Fruit fly (Drosophila melanogaster) whole organism, prepupa: ENCODE results near the gene CG2641.

Experiments
- CG10631 ChIP-seq: fragments of 200-800 bp; sonication (Bioruptor generic); optimal IDR thresholded peaks from 2 replicates; lab custom pipeline; 2016; ENCODE audit warnings: missing biosample characterization, missing genetic modification characterization
- CG11902 ChIP-seq: fragments of 200-800 bp; sonication (Bioruptor generic); optimal IDR thresholded peaks from 3 replicates; lab custom pipeline; 2016; ENCODE audit warnings: missing biosample characterization, missing genetic modification characterization
- CG6854 ChIP-seq: fragments of 200-800 bp; sonication (Bioruptor generic); optimal IDR thresholded peaks from 2 replicates; lab custom pipeline; 2017; ENCODE audit warnings: missing biosample characterization, mild to moderate bottlenecking, missing genetic modification characterization
- CG8319 ChIP-seq: fragments of 200-800 bp; sonication (Bioruptor generic); optimal IDR thresholded peaks from 3 replicates; lab custom pipeline; 2016; ENCODE audit warnings: missing biosample characterization, missing genetic modification characterization
- Hr39 ChIP-seq: fragments of 200-800 bp; sonication (Bioruptor generic); optimal IDR thresholded peaks from 2 replicates; lab custom pipeline; 2016; ENCODE audit warnings: missing biosample characterization, missing genetic modification characterization
- Sox102F ChIP-seq: fragments of 200-800 bp; sonication (Bioruptor generic); optimal IDR thresholded peaks from 2 replicates; lab custom pipeline; 2016; ENCODE audit warnings: missing biosample characterization, mild to moderate bottlenecking, missing genetic modification characterization
- achi ChIP-seq: fragments of 200-800 bp; sonication (Bioruptor generic); optimal IDR thresholded peaks from 3 replicates; lab custom pipeline; 2016; ENCODE audit warnings: missing biosample characterization, missing genetic modification characterization
- pdm3 ChIP-seq: fragments of 200-800 bp; sonication (Bioruptor generic); optimal IDR thresholded peaks from 3 replicates; lab custom pipeline; 2016; ENCODE audit warnings: missing biosample characterization, missing genetic modification characterization
- topi ChIP-seq: fragments of 200-800 bp; sonication (Bioruptor generic); optimal IDR thresholded peaks from 3 replicates; lab custom pipeline; 2016; ENCODE audit warnings: missing biosample characterization, missing genetic modification characterization

- peak; percentile 31 for TF ChIP-seq CG10631 (GFP tag; lab: Kevin White, UChicago)
- TF ChIP-seq Hr39 (GFP tag; lab: Kevin White, UChicago), result peak; percentile 30
- peak; percentile 12 for TF ChIP-seq CG11902 (GFP tag; lab: Kevin White, UChicago)
- peak; percentile 5 for TF ChIP-seq Sox102F (GFP tag; lab: Kevin White, UChicago)
- TF ChIP-seq CG8319 (GFP tag; lab: Kevin White, UChicago), result peak; percentile 5
- TF ChIP-seq pdm3, result peak; percentile 41
- peak; percentile 42 for TF ChIP-seq topi (GFP tag; lab: Kevin White, UChicago)
- TF ChIP-seq CG6854 (GFP tag; lab: Kevin White, UChicago), result no peak
- TF ChIP-seq achi, result peak; percentile 28
Measured at dm6 chr3R:7813981-7814529, 20.2 kb downstream of the CG2641 start, which contains the start of gene CG34384.
